Fruit fly (Drosophila melanogaster): Measurements from ENCODE around the gene PGRP-LB.

The PGRP-LB gene

DNA sequence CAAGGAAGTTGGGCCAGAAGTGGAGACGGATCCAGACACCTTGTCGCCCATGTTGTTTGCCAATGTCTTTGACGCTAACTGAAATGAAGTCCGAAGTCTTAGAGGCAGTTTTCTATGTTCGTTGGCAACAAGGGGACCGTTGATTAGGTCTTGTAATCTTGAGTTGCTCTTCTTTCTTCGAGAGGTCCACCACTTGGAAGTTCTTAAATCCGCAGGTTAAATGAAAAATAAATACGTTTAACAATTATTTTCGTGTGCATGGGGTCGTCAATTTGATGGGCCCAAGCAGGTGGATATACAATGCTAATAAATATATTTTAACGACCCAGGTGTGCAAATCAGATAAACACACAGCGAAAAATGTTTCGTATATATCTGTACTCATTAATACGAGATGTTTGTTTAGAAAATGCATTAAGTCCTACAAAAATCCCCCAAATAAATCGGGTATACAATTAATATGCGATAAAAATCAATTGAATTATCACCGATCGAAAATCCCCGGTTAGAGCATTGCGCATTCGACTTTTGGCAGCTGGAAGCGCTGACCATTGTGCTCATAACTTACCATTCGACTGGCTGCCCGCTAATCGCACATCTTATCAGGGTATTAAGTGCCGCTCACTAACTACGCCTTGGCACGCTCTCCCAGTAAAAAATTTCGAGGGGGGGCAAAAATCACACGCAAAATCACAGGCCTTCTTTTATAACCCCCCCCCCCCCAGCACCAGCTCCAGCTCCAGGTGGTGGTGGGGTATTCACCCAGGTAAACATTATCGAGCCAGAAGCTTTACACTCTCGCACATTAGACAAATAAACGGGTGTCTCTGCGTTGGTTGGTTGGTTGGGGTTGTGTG, at the start of gene PGRP-LB:
Gene PGRP-LB (minus strand): TSS at position 51 of the 857 bp plus-strand sequence.
- TF ChIP-seq Sin3A (optimal IDR thresholded peaks at IDR 0.05) (no peak), h (optimal IDR thresholded peaks at IDR 0.05) (no peak), Myc (optimal IDR thresholded peaks at IDR 0.05) (no peak), ttk (optimal IDR thresholded peaks at IDR 0.05) (no peak), insv (optimal IDR thresholded peaks at IDR 0.05) (no peak), psq (optimal IDR thresholded peaks at IDR 0.05) (no peak)

DNA sequence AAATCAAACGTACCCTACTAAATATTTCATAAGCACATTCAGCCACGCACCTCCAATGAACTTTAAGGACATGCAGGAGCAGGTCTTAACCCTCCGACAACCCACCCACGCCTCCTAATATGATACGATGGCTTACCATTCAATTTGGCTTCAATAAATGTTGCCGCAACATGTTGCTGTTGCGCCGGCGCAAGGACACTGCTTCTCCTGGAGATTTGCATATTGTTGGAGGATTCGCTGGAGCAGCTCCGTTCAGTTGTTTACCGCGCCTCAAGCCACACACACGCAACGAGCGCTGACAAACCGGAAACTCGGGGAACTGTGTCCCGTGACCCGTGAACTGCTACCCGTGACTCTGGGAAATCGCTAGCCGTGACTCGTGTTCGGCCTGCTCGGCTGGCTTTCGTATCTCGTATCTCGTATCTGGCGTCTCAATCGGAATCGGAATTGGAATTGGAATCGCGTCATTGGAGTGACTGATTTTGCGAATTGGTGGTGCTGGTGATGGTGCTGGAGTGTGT, 39.4 kb upstream of the PGRP-LB start, which contains the start of gene dpr5:
Gene dpr5 (plus strand): TSS at position 270 of the 521 bp plus-strand sequence.
- TF ChIP-seq ttk (optimal IDR thresholded peaks at IDR 0.05) (no peak), insv (optimal IDR thresholded peaks at IDR 0.05) (no peak), psq (optimal IDR thresholded peaks at IDR 0.05) (no peak)

DNA sequence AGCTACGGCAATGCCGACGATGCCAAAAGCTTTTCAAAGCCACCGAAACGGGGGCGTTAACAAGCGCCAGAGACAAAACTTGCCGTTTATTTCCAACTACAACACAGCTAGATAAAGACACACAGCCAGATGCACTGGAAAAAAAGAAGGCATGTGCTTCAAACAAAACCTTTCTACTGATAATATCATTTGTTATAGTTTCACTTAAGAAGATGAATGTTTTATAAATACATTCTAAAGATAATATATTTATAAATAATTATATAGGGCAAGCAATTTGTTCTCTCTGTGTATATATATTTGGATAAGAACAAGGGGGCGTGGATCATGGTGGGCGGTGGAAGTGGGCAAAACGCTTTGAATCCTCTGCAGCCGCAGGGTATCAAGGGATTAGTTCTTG, 29.9 kb upstream of the PGRP-LB start:
- no peak for TF ChIP-seq insv (optimal IDR thresholded peaks at IDR 0.05)
- no peak for TF ChIP-seq Sin3A (optimal IDR thresholded peaks at IDR 0.05)
- TF ChIP-seq ttk (optimal IDR thresholded peaks at IDR 0.05), result no peak
- no peak for TF ChIP-seq Myc (optimal IDR thresholded peaks at IDR 0.05)
- no peak for TF ChIP-seq psq (optimal IDR thresholded peaks at IDR 0.05)
- TF ChIP-seq h (optimal IDR thresholded peaks at IDR 0.05), result no peak

DNA sequence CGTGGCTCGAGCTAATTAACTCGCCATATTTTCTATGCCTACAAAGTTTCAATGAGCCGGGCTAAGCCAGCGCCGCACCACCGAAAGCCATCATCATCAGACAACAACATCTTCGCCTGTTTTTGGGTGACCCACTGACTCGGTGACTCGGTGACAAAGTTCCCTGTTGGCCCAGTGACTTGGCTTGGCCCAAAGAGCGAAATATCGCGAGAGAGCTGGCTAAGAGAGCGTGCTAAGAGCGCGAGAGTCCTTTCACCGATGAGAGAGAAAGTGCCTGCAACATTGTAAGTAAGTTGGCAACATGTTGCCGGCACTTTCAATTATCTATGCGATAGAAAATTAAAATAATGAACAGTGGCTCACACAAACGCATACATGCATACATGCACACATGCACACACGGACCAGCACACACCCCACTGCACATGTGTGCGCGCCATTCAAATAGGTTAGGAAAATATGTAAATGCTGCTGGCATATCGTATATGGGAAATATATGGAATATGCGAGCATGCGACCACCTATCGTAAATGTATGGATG, 23.0 kb upstream of the PGRP-LB start:
- no peak for TF ChIP-seq h (optimal IDR thresholded peaks at IDR 0.05)
- no peak for TF ChIP-seq Sin3A (optimal IDR thresholded peaks at IDR 0.05)
- TF ChIP-seq psq (optimal IDR thresholded peaks at IDR 0.05), result no peak
- TF ChIP-seq insv (optimal IDR thresholded peaks at IDR 0.05), result no peak
- no peak for TF ChIP-seq ttk (optimal IDR thresholded peaks at IDR 0.05)
- no peak for TF ChIP-seq Myc (optimal IDR thresholded peaks at IDR 0.05)

DNA sequence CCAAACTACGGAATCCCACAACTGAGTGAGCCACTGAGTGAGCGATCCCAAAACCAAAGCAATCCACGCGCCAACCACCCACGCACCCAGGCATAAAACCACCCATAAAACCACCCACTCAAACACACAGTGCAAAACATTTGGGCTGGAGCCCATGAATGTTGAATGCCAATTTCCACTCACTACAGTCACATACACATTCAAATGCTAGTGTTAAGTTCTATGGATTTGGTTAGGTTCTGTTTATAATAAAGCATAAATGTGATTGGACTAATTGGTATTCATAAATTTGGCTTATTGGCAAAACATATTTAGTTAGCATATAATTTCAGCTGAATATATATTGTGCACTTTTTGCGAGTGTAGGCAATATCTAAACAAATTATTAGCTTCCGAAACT, 9.4 kb upstream of the PGRP-LB start:
- no peak for TF ChIP-seq psq (optimal IDR thresholded peaks at IDR 0.05)

DNA sequence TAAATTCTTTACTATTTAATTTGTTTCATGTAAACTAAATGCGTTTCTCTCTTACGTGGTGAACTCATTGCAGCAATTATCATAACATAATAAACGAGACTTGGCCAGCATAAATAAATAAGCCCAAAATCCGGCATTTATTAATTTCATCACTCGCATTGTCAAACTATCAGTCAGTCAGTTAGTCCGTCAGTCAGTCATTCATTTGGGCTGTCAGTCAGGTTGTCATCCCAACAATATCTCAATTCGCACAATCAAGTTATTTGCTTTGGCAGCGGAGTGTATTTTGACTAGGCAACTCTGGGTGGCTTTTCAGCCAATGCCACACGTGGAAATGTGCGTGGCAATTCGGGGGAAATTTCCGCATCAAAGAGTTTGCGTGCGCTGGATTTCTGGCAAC, 7.5 kb upstream of the PGRP-LB start:
- TF ChIP-seq Myc (optimal IDR thresholded peaks at IDR 0.05) (no peak), psq (optimal IDR thresholded peaks at IDR 0.05) (no peak), insv (optimal IDR thresholded peaks at IDR 0.05) (no peak)

DNA sequence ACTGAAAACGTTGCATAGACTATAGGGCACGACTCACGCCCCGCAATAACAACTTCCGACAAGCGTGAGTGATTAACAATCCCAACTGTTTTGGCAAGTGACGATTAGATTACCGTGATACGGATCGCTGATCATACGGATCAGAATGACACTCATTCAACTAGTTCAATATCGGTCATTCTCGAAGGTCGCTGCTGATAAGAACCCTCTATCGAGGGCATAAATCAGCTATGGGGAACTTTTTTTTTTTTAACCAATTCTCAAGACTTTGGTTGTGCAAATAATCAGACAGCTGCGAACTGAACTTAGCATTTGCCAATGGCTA, 1.5 kb downstream of the PGRP-LB start:
- TF ChIP-seq psq (optimal IDR thresholded peaks at IDR 0.05) (no peak), Sin3A (optimal IDR thresholded peaks at IDR 0.05) (no peak), ttk (optimal IDR thresholded peaks at IDR 0.05) (no peak), h (optimal IDR thresholded peaks at IDR 0.05) (no peak)

DNA sequence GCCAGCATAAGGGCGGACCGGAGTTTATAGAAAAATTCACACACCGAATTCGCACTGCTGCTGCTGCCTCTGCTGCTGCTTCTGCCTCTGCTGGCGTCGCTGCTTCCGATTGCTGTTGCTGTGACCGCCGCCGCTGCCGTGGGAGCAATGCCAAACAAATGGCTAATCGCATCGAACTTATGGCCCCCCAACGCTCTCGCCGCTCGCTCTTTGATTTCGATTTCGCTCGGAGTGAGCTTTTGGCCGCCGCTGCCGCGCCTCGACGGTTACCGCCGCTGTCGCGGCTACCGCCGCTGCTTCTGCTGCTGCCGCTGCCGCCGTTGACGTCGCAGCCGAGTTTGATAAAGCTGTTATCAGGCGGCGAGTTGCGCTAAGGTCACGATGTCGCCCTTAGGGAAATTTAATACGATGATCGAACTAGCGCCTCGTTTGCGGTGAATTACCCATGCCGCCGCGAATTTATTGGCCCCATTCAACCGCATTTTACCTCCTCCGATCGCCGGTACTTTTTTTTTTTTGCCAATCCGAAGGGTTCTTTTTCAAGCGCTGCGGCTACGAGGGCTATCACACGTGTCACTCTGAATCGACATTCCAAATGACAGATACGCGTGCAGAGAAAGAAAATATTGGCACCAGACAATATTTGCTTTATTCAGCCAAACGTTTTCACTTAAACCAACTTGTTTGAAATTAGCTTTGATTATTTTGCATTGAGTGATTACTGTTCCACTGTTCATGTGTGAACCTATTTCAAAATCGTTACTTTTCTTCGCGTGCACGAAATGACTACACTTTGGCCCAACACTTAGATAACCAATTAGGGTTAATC, 2.1 kb downstream of the PGRP-LB start:
- TF ChIP-seq h (optimal IDR thresholded peaks at IDR 0.05), result no peak
- no peak for TF ChIP-seq psq (optimal IDR thresholded peaks at IDR 0.05)
- no peak for TF ChIP-seq Sin3A (optimal IDR thresholded peaks at IDR 0.05)
- no peak for TF ChIP-seq Myc (optimal IDR thresholded peaks at IDR 0.05)
- TF ChIP-seq insv (optimal IDR thresholded peaks at IDR 0.05), result no peak
- no peak for TF ChIP-seq ttk (optimal IDR thresholded peaks at IDR 0.05)

DNA sequence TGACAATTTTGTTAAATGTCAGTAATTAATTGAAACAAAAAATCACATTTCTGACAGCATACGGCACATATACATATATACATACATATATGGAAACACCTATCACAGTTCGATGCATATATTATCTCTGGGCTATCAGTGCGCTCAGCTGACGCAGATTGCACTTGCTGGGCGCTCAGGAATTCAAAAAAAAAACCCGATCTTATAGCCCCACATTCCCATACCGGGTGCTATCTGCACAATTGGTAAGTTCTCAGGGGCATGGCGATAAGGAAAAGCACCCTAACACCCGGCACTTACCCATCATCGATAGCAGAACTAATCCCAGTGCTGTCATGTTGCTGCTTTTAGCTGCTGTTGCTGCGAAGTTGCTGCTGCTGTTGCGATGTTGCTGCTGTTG, 3.1 kb downstream of the PGRP-LB start:
- no peak for TF ChIP-seq ttk (optimal IDR thresholded peaks at IDR 0.05)

DNA sequence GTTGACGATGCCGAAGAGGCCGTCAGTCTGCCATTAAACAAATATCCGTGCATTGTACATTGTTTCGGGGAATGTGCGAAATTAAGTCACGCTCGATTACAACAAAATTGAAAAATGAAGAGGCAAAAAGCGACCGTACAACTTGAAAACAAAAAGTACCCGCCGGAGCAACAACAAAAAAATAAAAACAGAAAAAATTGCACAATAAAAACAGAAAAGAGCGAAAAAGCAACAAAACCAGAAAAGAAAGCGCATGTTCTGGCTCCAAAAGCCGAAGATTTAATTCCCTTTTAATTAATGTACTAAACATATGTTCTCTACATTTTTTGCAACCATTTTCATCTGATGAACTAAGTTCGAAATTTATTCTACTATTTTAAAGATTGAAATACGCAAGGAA, 3.8 kb downstream of the PGRP-LB start:
- TF ChIP-seq ttk (optimal IDR thresholded peaks at IDR 0.05), result no peak
- no peak for TF ChIP-seq Sin3A (optimal IDR thresholded peaks at IDR 0.05)
- TF ChIP-seq Myc (optimal IDR thresholded peaks at IDR 0.05), result no peak
- no peak for TF ChIP-seq insv (optimal IDR thresholded peaks at IDR 0.05)
- no peak for TF ChIP-seq psq (optimal IDR thresholded peaks at IDR 0.05)
- TF ChIP-seq h (optimal IDR thresholded peaks at IDR 0.05), result no peak

DNA sequence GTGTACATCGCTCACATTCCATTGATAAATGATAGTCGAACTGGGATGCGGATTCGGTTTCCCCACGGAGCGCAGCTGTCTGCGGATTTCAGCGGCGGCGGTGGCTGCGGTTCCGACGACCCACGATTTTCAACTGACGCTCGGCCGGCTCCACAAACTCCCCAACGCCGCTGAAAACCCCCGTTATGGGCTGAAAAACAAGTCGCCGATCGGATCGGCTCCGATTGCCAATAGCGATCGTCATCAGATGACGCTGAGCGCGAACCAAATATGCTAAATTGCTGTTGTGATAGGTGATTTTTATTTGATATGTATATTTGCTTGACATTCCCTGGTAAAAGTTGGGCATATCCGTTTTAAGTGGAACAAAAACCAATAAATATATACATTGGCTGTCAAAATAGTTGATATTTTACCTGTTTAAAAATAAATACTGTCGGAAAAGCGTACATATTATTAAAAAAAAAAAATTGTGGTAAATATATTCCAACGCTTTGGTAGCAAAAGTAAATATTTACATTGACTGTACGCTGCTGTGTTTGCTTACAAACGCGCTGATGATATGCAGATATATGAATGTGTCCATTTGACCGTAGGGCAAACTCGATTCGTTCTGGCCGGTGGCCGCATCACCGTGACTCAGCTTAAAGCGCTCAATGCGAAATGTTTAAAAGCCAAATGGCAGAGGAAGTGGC, 6.0 kb downstream of the PGRP-LB start:
- no peak for TF ChIP-seq Myc (optimal IDR thresholded peaks at IDR 0.05)

DNA sequence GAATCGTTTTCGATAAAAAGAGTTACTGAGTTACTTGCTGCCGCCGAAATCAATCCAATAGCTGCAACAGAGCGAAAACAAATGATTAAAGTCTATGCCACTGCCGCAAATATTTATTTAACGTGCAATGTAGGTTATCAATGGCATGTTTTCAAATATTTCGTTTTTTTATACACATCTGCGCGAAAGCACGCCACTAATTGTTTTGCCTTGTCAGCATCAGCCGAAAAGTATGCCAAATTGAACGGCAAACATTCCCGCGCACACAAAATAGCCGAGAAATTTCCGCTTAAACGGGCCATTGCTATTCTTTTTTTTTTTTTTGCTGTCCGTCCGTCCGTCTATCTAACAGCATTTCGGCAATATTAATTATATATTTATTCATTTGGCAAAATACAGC, 8.3 kb downstream of the PGRP-LB start:
- no peak for TF ChIP-seq psq (optimal IDR thresholded peaks at IDR 0.05)
- TF ChIP-seq insv (optimal IDR thresholded peaks at IDR 0.05), result no peak
- no peak for TF ChIP-seq h (optimal IDR thresholded peaks at IDR 0.05)
- TF ChIP-seq ttk (optimal IDR thresholded peaks at IDR 0.05), result no peak
- no peak for TF ChIP-seq Sin3A (optimal IDR thresholded peaks at IDR 0.05)
- TF ChIP-seq Myc (optimal IDR thresholded peaks at IDR 0.05), result no peak

Measured in Kc167 (cell line).